Worm (Caenorhabditis elegans): ENCODE results near the gene C17H12.10.

- no peak for TF ChIP-seq nhr-12 (tag; optimal IDR thresholded peaks at IDR 0.05)
- TF ChIP-seq elt-3 (tag; optimal IDR thresholded peaks at IDR 0.05) = no peak
- TF ChIP-seq nhr-76 (tag; optimal IDR thresholded peaks at IDR 0.05) = no peak
- no peak for TF ChIP-seq unc-39 (tag; optimal IDR thresholded peaks at IDR 0.05)
- no peak for TF ChIP-seq elt-1 (tag; optimal IDR thresholded peaks at IDR 0.05; ENCODE audit: borderline replicate concordance, insufficient read depth)
- TF ChIP-seq unc-62 (GFP tag; optimal IDR thresholded peaks at IDR 0.05) = no peak
- TF ChIP-seq mab-5 (tag; optimal IDR thresholded peaks at IDR 0.05) = no peak
- no peak for TF ChIP-seq snpc-4 (tag; optimal IDR thresholded peaks at IDR 0.05)
- TF ChIP-seq mep-1 (tag; optimal IDR thresholded peaks at IDR 0.05) = no peak
- no peak for TF ChIP-seq nhr-28 (tag; optimal IDR thresholded peaks at IDR 0.05)
- TF ChIP-seq pha-4 (tag; optimal IDR thresholded peaks at IDR 0.05) = no peak
Measured at ce11 chrIV:6822406-6822805, 15.8 kb downstream of the C17H12.10 start, which contains the start of gene C17H12.6.

Measured in whole organism, mixed stage, embryonic.